Worm (Caenorhabditis elegans) whole organism, L1 larva: ENCODE data around the gene C56A3.4.

Experiments
- aha-1 ChIP-seq: fragments of 150-350 bp; optimal IDR thresholded peaks from 2 replicates; lab custom pipeline; 2014; ENCODE audit warnings: missing biosample characterization, missing genetic modification characterization
- aly-2 ChIP-seq: fragments of 150-350 bp; optimal IDR thresholded peaks from 2 replicates; lab custom pipeline; 2014; ENCODE audit warnings: missing biosample characterization, missing genetic modification characterization
- ama-1 ChIP-seq: fragments of 150-350 bp; optimal IDR thresholded peaks from 2 replicates; lab custom pipeline; 2014
- blmp-1 ChIP-seq: fragments of 150-350 bp; optimal IDR thresholded peaks from 2 replicates; lab custom pipeline; 2014; ENCODE audit warnings: missing biosample characterization, missing genetic modification characterization
- ceh-63 ChIP-seq: fragments of 200-800 bp; sonication (Bioruptor generic); optimal IDR thresholded peaks from 2 replicates; lab custom pipeline; 2018; ENCODE audit warnings: mild to moderate bottlenecking, missing genetic modification characterization, missing compliant biosample characterization
- ceh-8 ChIP-seq: fragments of 200-800 bp; sonication (Bioruptor generic); optimal IDR thresholded peaks from 2 replicates; lab custom pipeline; 2018; ENCODE audit warnings: mild to moderate bottlenecking, missing genetic modification characterization, moderate library complexity, missing compliant biosample characterization
- ceh-82 ChIP-seq, 3 experiments: fragments of 150-350 bp in 1 of 3; sonication (generic microtip) in 2 of 3; optimal IDR thresholded peaks; 2 replicates each; lab custom pipeline; 2014 to 2017; ENCODE audit warnings: missing biosample characterization in 3 of 3, missing genetic modification characterization in 3 of 3
- ceh-90 ChIP-seq: sonication (generic microtip); optimal IDR thresholded peaks from 2 replicates; lab custom pipeline; 2016; ENCODE audit warnings: missing genetic modification characterization, missing compliant biosample characterization
- dpl-1 ChIP-seq, 3 experiments: fragments of 150-350 bp in 2 of 3; sonication (generic microtip) in 1 of 3; optimal IDR thresholded peaks; 2 replicates each; lab custom pipeline; 2014 to 2017; ENCODE audit warnings: missing biosample characterization in 3 of 3, missing genetic modification characterization in 3 of 3, missing genetic modification reagents in 3 of 3
- dsc-1 ChIP-seq: sonication (generic microtip); optimal IDR thresholded peaks from 2 replicates; lab custom pipeline; 2016; ENCODE audit warnings: mild to moderate bottlenecking, missing genetic modification characterization, missing compliant biosample characterization
- efl-3 ChIP-seq: fragments of 200-800 bp; sonication (Bioruptor generic); optimal IDR thresholded peaks from 2 replicates; lab custom pipeline; 2018; ENCODE audit warnings: mild to moderate bottlenecking, missing genetic modification characterization, missing compliant biosample characterization
- egl-13 ChIP-seq: sonication (generic microtip); optimal IDR thresholded peaks from 2 replicates; lab custom pipeline; 2016; ENCODE audit warnings: missing genotype, missing genetic modification reagents, missing genetic modification characterization, missing compliant biosample characterization
- egl-27 ChIP-seq, 2 experiments: fragments of 150-350 bp in 1 of 2; sonication (generic microtip); optimal IDR thresholded peaks; 3 replicates each; lab custom pipeline; 2017 to 2018; ENCODE audit warnings: missing biosample characterization in 2 of 2, missing genetic modification characterization in 2 of 2, missing genetic modification reagents in 2 of 2
- elt-3 ChIP-seq, 6 experiments: fragments of 150-350 bp in 1 of 6; sonication (generic microtip); optimal IDR thresholded peaks; 2 replicates each; lab custom pipeline; 2017 to 2018; ENCODE audit warnings: missing biosample characterization in 6 of 6, missing genetic modification characterization in 6 of 6, inconsistent platforms in 1 of 6
- ets-5 ChIP-seq: fragments of 200-800 bp; sonication (Bioruptor generic); IDR thresholded peaks from 2 replicates; pipeline ENCODE4 v1.3.6; 2022; ENCODE audit warnings: missing genetic modification characterization, missing compliant biosample characterization
- fkh-10 ChIP-seq: sonication (generic microtip); optimal IDR thresholded peaks from 2 replicates; lab custom pipeline; 2017; ENCODE audit warnings: missing biosample characterization, missing genetic modification reagents, missing genetic modification characterization
- fkh-4 ChIP-seq: sonication (generic microtip); optimal IDR thresholded peaks from 2 replicates; lab custom pipeline; 2016; ENCODE audit warnings: missing compliant biosample characterization, missing genetic modification characterization, borderline replicate concordance
- fkh-8 ChIP-seq: sonication (generic microtip); optimal IDR thresholded peaks from 2 replicates; lab custom pipeline; 2016; ENCODE audit warnings: mild to moderate bottlenecking, missing genetic modification characterization, missing compliant biosample characterization
- fos-1 ChIP-seq: fragments of 150-350 bp; optimal IDR thresholded peaks from 2 replicates; lab custom pipeline; 2014; ENCODE audit warnings: missing biosample characterization, missing genetic modification characterization
- grh-1 ChIP-seq: fragments of 200-800 bp; sonication (Bioruptor generic); IDR thresholded peaks from 2 replicates; pipeline ENCODE4 v1.3.6; 2022; ENCODE audit warnings: missing genetic modification reagents, missing genetic modification characterization, missing compliant biosample characterization
- hlh-17 ChIP-seq: fragments of 200-800 bp; sonication (Bioruptor generic); optimal IDR thresholded peaks from 2 replicates; lab custom pipeline; 2018; ENCODE audit warnings: missing genetic modification characterization, mild to moderate bottlenecking, missing compliant biosample characterization, moderate library complexity, borderline replicate concordance
- hlh-4 ChIP-seq: sonication (generic microtip); optimal IDR thresholded peaks from 2 replicates; lab custom pipeline; 2016; ENCODE audit warnings: mild to moderate bottlenecking, missing genetic modification characterization, missing compliant biosample characterization
- irx-1 ChIP-seq: sonication (generic microtip); optimal IDR thresholded peaks from 2 replicates; lab custom pipeline; 2016; ENCODE audit warnings: missing genetic modification characterization, missing compliant biosample characterization
- isw-1 ChIP-seq: fragments of 200-800 bp; sonication (Bioruptor generic); IDR thresholded peaks from 2 replicates; pipeline ENCODE4 v1.3.6; 2022; ENCODE audit warnings: missing genetic modification characterization, missing compliant biosample characterization
- jun-1 ChIP-seq: fragments of 150-350 bp; optimal IDR thresholded peaks from 2 replicates; lab custom pipeline; 2014; ENCODE audit warnings: missing biosample characterization, missing genetic modification reagents, missing genetic modification characterization
- lin-13 ChIP-seq: fragments of 150-350 bp; optimal IDR thresholded peaks from 2 replicates; lab custom pipeline; 2014; ENCODE audit warnings: missing biosample characterization, missing genetic modification reagents, missing genetic modification characterization
- lin-15B ChIP-seq: fragments of 150-350 bp; sonication (generic microtip); optimal IDR thresholded peaks from 3 replicates; lab custom pipeline; 2014; ENCODE audit warnings: missing biosample characterization, missing genetic modification characterization
- lin-35 ChIP-seq, 2 experiments: fragments of 150-350 bp; optimal IDR thresholded peaks; 2 replicates each; lab custom pipeline; 2014; ENCODE audit warnings: missing biosample characterization in 2 of 2, missing genetic modification characterization in 2 of 2, missing genetic modification reagents in 2 of 2
- lin-39 ChIP-seq: fragments of 150-350 bp; optimal IDR thresholded peaks from 2 replicates; lab custom pipeline; 2014; ENCODE audit warnings: missing biosample characterization, missing genetic modification reagents, missing genetic modification characterization
- lir-3 ChIP-seq: sonication (generic microtip); optimal IDR thresholded peaks from 2 replicates; lab custom pipeline; 2016; ENCODE audit warnings: mild to moderate bottlenecking, missing genetic modification characterization, moderate library complexity, missing compliant biosample characterization; ENCODE audit not compliant: poor library complexity
- mdl-1 ChIP-seq, 2 experiments: fragments of 150-350 bp; optimal IDR thresholded peaks; 2 replicates each; lab custom pipeline; 2014 to 2017; ENCODE audit warnings: missing biosample characterization in 2 of 2, missing genetic modification characterization in 2 of 2, inconsistent platforms in 1 of 2
- mep-1 ChIP-seq: fragments of 150-350 bp; optimal IDR thresholded peaks from 2 replicates; lab custom pipeline; 2014; ENCODE audit warnings: missing biosample characterization, missing genetic modification characterization
- nhr-11 ChIP-seq: fragments of 150-350 bp; optimal IDR thresholded peaks from 2 replicates; lab custom pipeline; 2014; ENCODE audit warnings: missing biosample characterization, missing genetic modification characterization
- nhr-19 ChIP-seq: fragments of 200-800 bp; sonication (Bioruptor generic); conservative IDR thresholded peaks from 2 replicates; pipeline ENCODE4 v1.3.6; 2022; ENCODE audit warnings: missing genetic modification characterization, missing compliant biosample characterization
- nhr-28 ChIP-seq: fragments of 150-350 bp; optimal IDR thresholded peaks from 2 replicates; lab custom pipeline; 2014; ENCODE audit warnings: missing biosample characterization, missing genetic modification characterization
- nhr-47 ChIP-seq: sonication (generic microtip); optimal IDR thresholded peaks from 2 replicates; lab custom pipeline; 2016; ENCODE audit warnings: mild to moderate bottlenecking, missing genetic modification characterization, moderate library complexity, missing compliant biosample characterization
- nhr-71 ChIP-seq: sonication (generic microtip); optimal IDR thresholded peaks from 2 replicates; lab custom pipeline; 2016; ENCODE audit warnings: mild to moderate bottlenecking, missing genetic modification characterization, moderate library complexity, missing compliant biosample characterization
- nhr-76 ChIP-seq: sonication (generic microtip); optimal IDR thresholded peaks from 2 replicates; lab custom pipeline; 2017; ENCODE audit warnings: missing biosample characterization, missing genetic modification characterization
- nhr-77 ChIP-seq: fragments of 150-350 bp; optimal IDR thresholded peaks from 2 replicates; lab custom pipeline; 2014; ENCODE audit warnings: missing biosample characterization, missing genetic modification characterization
- nhr-90 ChIP-seq: sonication (generic microtip); optimal IDR thresholded peaks from 2 replicates; lab custom pipeline; 2016; ENCODE audit warnings: mild to moderate bottlenecking, missing genetic modification characterization, missing compliant biosample characterization; ENCODE audit not compliant: poor library complexity
- pax-3 ChIP-seq: fragments of 200-800 bp; sonication (Bioruptor generic); optimal IDR thresholded peaks from 2 replicates; lab custom pipeline; 2018; ENCODE audit warnings: mild to moderate bottlenecking, missing genetic modification characterization, moderate library complexity, missing compliant biosample characterization
- rnt-1 ChIP-seq: sonication (generic microtip); optimal IDR thresholded peaks from 2 replicates; lab custom pipeline; 2016; ENCODE audit warnings: mild to moderate bottlenecking, missing genetic modification characterization, moderate library complexity, missing compliant biosample characterization
- skn-1 ChIP-seq: fragments of 150-350 bp; optimal IDR thresholded peaks from 2 replicates; lab custom pipeline; 2014; ENCODE audit warnings: missing biosample characterization, missing genetic modification characterization
- snpc-4 ChIP-seq: fragments of 150-350 bp; optimal IDR thresholded peaks from 2 replicates; lab custom pipeline; 2014; ENCODE audit warnings: missing biosample characterization, missing genetic modification characterization
- sox-4 ChIP-seq: sonication (generic microtip); optimal IDR thresholded peaks from 2 replicates; lab custom pipeline; 2016; ENCODE audit warnings: missing genetic modification characterization, missing compliant biosample characterization
- sptf-1 ChIP-seq: fragments of 150-350 bp; optimal IDR thresholded peaks from 2 replicates; lab custom pipeline; 2014; ENCODE audit warnings: missing biosample characterization, missing genetic modification characterization
- tlp-1 ChIP-seq: fragments of 150-350 bp; optimal IDR thresholded peaks from 2 replicates; lab custom pipeline; 2014; ENCODE audit warnings: missing biosample characterization, missing genetic modification characterization
- unc-86 ChIP-seq: sonication (generic microtip); optimal IDR thresholded peaks from 2 replicates; lab custom pipeline; 2016; ENCODE audit warnings: missing genetic modification characterization, missing compliant biosample characterization
- unc-98 ChIP-seq: fragments of 200-800 bp; sonication (Bioruptor generic); IDR thresholded peaks from 2 replicates; pipeline ENCODE4 v1.3.6; 2022; ENCODE audit warnings: missing genetic modification characterization, missing compliant biosample characterization
- xbp-1 ChIP-seq: sonication (generic microtip); optimal IDR thresholded peaks from 2 replicates; lab custom pipeline; 2016; ENCODE audit warnings: missing genetic modification characterization, missing compliant biosample characterization
- zag-1 ChIP-seq: fragments of 150-350 bp; optimal IDR thresholded peaks from 2 replicates; lab custom pipeline; 2014; ENCODE audit warnings: missing biosample characterization, missing genetic modification characterization
- ztf-11 ChIP-seq, 2 experiments: sonication (generic microtip); optimal IDR thresholded peaks; 2 replicates each; lab custom pipeline; 2016 to 2017; ENCODE audit warnings: missing genetic modification characterization in 2 of 2, missing biosample characterization in 1 of 2, missing compliant biosample characterization in 1 of 2
- ztf-4 ChIP-seq: fragments of 150-350 bp; optimal IDR thresholded peaks from 2 replicates; lab custom pipeline; 2014; ENCODE audit warnings: missing biosample characterization, missing genetic modification characterization

Gene C56A3.4

DNA sequence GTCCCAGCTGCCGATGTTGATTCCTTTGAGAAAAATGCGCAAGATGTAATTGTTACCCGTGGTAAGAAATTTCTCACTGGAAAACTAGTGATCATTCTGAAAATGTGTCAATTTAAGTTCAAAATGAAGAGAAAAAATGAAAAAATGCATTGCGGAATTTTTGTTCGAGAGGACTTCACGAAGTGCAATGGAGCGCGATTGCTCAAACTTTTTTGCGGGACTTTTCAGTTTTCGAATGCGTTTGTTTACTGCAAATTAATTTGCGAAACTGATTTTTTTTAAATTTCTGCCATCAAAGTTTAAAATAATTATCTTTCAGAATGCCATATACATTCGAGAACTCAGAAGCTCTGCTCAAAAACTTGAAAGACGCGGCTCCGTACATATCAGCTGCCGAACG, 17.0 kb upstream of the C56A3.4 start, which contains the start of the genes nuaf-1 and bir-2 (continued):
- peak; percentile 54 for TF ChIP-seq unc-86
- no peak for TF ChIP-seq tlp-1
- no peak for TF ChIP-seq aha-1
- TF ChIP-seq blmp-1 (tag; lab: Kevin White, UChicago): peak; percentile 38
- TF ChIP-seq rnt-1: peak; percentile 88
- no peak for TF ChIP-seq fkh-10 (GFP tag; lab: Kevin White, UChicago)
- no peak for TF ChIP-seq ztf-4
- TF ChIP-seq sox-4 (tag; lab: Kevin White, UChicago): no peak
- TF ChIP-seq fos-1: no peak
- TF ChIP-seq hlh-17 (GFP tag; lab: Kevin White, UChicago): no peak
- TF ChIP-seq ceh-63 (GFP tag; lab: Kevin White, UChicago): no peak
- peak in 1 of 2 experiments; percentile 47 for TF ChIP-seq ztf-11 (tag; optimal IDR thresholded peaks at IDR 0.05; lab: Kevin White, UChicago)
- no peak for TF ChIP-seq grh-1 (GFP tag; lab: Robert Waterston, UW)
- TF ChIP-seq dsc-1 (tag; lab: Kevin White, UChicago): peak; percentile 60
- TF ChIP-seq nhr-47 (tag; lab: Kevin White, UChicago): peak; percentile 78
- no peak for TF ChIP-seq zag-1 (tag; lab: Kevin White, UChicago)
- peak; percentile 23 for TF ChIP-seq irx-1 (tag; lab: Kevin White, UChicago)
- TF ChIP-seq nhr-77: no peak
- TF ChIP-seq mdl-1 (tag; optimal IDR thresholded peaks at IDR 0.05; lab: Kevin White, UChicago): no peak
- peak in 2 of 3 experiments; percentile 47 to 55 for TF ChIP-seq ceh-82 (tag; optimal IDR thresholded peaks at IDR 0.05; lab: Kevin White, UChicago)
- peak; percentile 75 to 91 (median 85) for TF ChIP-seq dpl-1 (GFP tag; optimal IDR thresholded peaks at IDR 0.05; lab: Kevin White, UChicago)
- TF ChIP-seq fkh-8: peak; percentile 41
- peak; percentile 26 for TF ChIP-seq egl-13 (tag; lab: Kevin White, UChicago)
- no peak for TF ChIP-seq sptf-1 (tag; lab: Kevin White, UChicago)
- TF ChIP-seq lin-35 (GFP tag; optimal IDR thresholded peaks at IDR 0.05; lab: Kevin White, UChicago): peak; percentile 78 to 90
- TF ChIP-seq nhr-28 (tag; lab: Kevin White, UChicago): no peak
- no peak for TF ChIP-seq ama-1 (lab: Kevin White, UChicago)
- peak; percentile 75 for TF ChIP-seq lin-15B (tag; lab: Kevin White, UChicago)
- TF ChIP-seq nhr-76: no peak
- no peak for TF ChIP-seq nhr-11
- TF ChIP-seq skn-1: peak; percentile 55
- no peak for TF ChIP-seq unc-98
- TF ChIP-seq ceh-90: peak; percentile 39
- peak; percentile 77 for TF ChIP-seq nhr-71
- peak; percentile 28 for TF ChIP-seq snpc-4 (tag; lab: Kevin White, UChicago)
- no peak for TF ChIP-seq fkh-4 (tag; lab: Kevin White, UChicago)
- no peak; the same call in 1 of the 2 replicates for TF ChIP-seq isw-1 (GFP tag; lab: Robert Waterston, UW)
- TF ChIP-seq lir-3: no peak
- peak; percentile 85 for TF ChIP-seq mep-1
- no peak for TF ChIP-seq hlh-4 (tag; lab: Kevin White, UChicago)
- peak; percentile 28 for TF ChIP-seq jun-1 (tag; lab: Kevin White, UChicago)
- no peak for TF ChIP-seq ets-5
- no peak for TF ChIP-seq efl-3 (GFP tag; lab: Kevin White, UChicago)
- TF ChIP-seq nhr-19 (GFP tag; lab: Robert Waterston, UW): peak; percentile 54
- TF ChIP-seq lin-13: peak; percentile 48
- peak; percentile 57 for TF ChIP-seq pax-3 (tag; lab: Kevin White, UChicago)
- TF ChIP-seq aly-2 (tag; lab: Kevin White, UChicago): no peak
- TF ChIP-seq xbp-1 (tag; lab: Kevin White, UChicago): peak; percentile 57
- TF ChIP-seq elt-3 (tag; optimal IDR thresholded peaks at IDR 0.05; lab: Kevin White, UChicago): peak in 2 of 6 experiments; percentile 25 to 65
- no peak for TF ChIP-seq ceh-8 (GFP tag; lab: Kevin White, UChicago)
- no peak for TF ChIP-seq lin-39
- TF ChIP-seq egl-27 (tag; optimal IDR thresholded peaks at IDR 0.05; lab: Kevin White, UChicago): no peak
- peak; percentile 50 for TF ChIP-seq nhr-90
